Worm (Caenorhabditis elegans): ENCODE data around the gene lys-8.

DNA sequence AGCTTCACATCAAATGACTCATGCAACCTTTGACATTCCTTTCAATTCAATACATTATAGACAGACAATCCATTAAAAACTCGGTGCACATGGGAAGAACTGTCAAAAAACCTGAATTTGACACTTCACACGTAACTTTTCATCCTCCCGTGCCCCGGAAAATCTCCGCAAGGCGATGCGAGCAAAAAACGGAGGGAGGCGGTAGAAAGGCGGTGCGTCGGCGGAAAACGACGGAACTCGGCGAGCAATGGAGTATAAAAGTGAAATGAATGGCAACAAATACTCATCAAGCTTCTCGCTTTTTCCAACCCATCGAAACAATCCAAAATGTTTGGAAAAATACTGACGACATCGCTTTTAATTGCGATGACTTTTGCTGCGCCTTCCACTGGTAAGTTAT is 7.9 kb upstream of the lys-8 start, which contains the start of gene T25E4.1:
- no peak for TF ChIP-seq ref-1 (GFP tag; conservative IDR thresholded peaks at IDR 0.05)
- no peak for TF ChIP-seq flt-1 (GFP tag; IDR thresholded peaks at IDR 0.05)
- no peak for TF ChIP-seq klf-2 (GFP tag; conservative IDR thresholded peaks at IDR 0.05)
- TF ChIP-seq ztf-23 (GFP tag; IDR thresholded peaks at IDR 0.05), result no peak
- TF ChIP-seq tab-1 (GFP tag; IDR thresholded peaks at IDR 0.05), result no peak
- TF ChIP-seq ztf-29 (GFP tag; IDR thresholded peaks at IDR 0.05), result no peak
- no peak for TF ChIP-seq med-1 (GFP tag; optimal IDR thresholded peaks at IDR 0.05; ENCODE audit: insufficient read depth)
- no peak for TF ChIP-seq cog-1 (tag; optimal IDR thresholded peaks at IDR 0.05)
